Fruit fly (Drosophila melanogaster) Kc167 (cell line): ENCODE data around the gene Egfrap.

Experiments used
- Myc ChIP-seq: fragments of >200 bp; optimal IDR thresholded peaks from 2 replicates; lab custom pipeline; 2017; ENCODE audit warnings: missing external identifiers
- Sin3A ChIP-seq: fragments of >200 bp; optimal IDR thresholded peaks from 2 replicates; lab custom pipeline; 2018; ENCODE audit warnings: missing external identifiers
- h ChIP-seq: fragments of >200 bp; optimal IDR thresholded peaks from 3 replicates; lab custom pipeline; 2018; ENCODE audit warnings: missing external identifiers
- insv ChIP-seq: fragments of >200 bp; optimal IDR thresholded peaks from 3 replicates; lab custom pipeline; 2018; ENCODE audit warnings: missing external identifiers
- psq ChIP-seq: fragments of >200 bp; optimal IDR thresholded peaks from 2 replicates; lab custom pipeline; 2017; ENCODE audit warnings: missing external identifiers
- ttk ChIP-seq: sonication (Bioruptor generic); optimal IDR thresholded peaks from 2 replicates; lab custom pipeline; 2017; ENCODE audit warnings: missing external identifiers

DNA sequence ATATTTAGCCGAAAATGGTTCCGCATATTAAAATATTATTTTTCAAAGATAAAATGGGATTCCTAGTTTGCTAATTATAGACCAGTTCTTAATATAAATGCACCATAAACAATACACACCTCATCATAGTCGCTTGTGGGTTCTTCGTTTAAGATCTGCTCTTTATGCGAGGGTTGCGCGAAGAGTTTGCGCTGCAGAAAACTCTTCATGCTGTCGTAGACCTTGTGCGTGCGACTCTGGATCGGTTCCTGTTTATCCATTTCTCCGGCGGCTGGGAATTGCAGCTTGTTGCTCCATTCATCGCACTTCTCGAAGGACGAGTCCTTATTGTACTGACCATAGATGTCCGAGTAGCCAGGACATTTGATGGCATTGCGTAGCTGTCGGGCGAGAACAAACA lies 18.2 kb upstream of the Egfrap start:
- TF ChIP-seq ttk: no peak
- TF ChIP-seq Sin3A (lab: Kevin White, UChicago): no peak
- no peak for TF ChIP-seq psq
- TF ChIP-seq h (lab: Kevin White, UChicago): no peak
- no peak for TF ChIP-seq insv (lab: Kevin White, UChicago)
- TF ChIP-seq Myc (lab: Kevin White, UChicago): no peak
